Fruit fly (Drosophila melanogaster) whole organism, embryonic: ENCODE results near the gene MED22.

ENCODE experiments used
- Atf6 ChIP-seq: fragments of 200-800 bp; sonication (Bioruptor generic); IDR thresholded peaks from 2 replicates; pipeline ENCODE4 v1.3.6; 2022; ENCODE audit warnings: missing biosample characterization, missing genetic modification characterization
- CG1024 ChIP-seq: fragments of 200-800 bp; sonication (Bioruptor generic); IDR thresholded peaks from 2 replicates; pipeline ENCODE4 v1.3.6; 2022; ENCODE audit warnings: missing biosample characterization, missing genetic modification characterization
- CG10366 ChIP-seq: fragments of 200-800 bp; sonication (Bioruptor generic); IDR thresholded peaks from 2 replicates; pipeline ENCODE4 v1.3.6; 2022; ENCODE audit warnings: missing biosample characterization, missing genetic modification characterization
- CG10431 ChIP-seq: fragments of 200-800 bp; sonication (Bioruptor generic); optimal IDR thresholded peaks from 3 replicates; lab custom pipeline; 2018; ENCODE audit warnings: missing biosample characterization, mild to moderate bottlenecking, missing genetic modification characterization
- CG11456 ChIP-seq: fragments of 200-800 bp; sonication (Bioruptor generic); IDR thresholded peaks from 3 replicates; pipeline ENCODE4 v1.3.6; 2022; ENCODE audit warnings: missing biosample characterization, missing genetic modification characterization
- CG11696 ChIP-seq: fragments of 200-800 bp; sonication (Bioruptor generic); IDR thresholded peaks from 2 replicates; pipeline ENCODE4 v1.3.6; 2022; ENCODE audit warnings: missing biosample characterization, missing genetic modification characterization
- CG12104 ChIP-seq: fragments of 200-800 bp; sonication (Bioruptor generic); optimal IDR thresholded peaks from 3 replicates; lab custom pipeline; 2016; ENCODE audit warnings: missing biosample characterization, missing genetic modification characterization
- CG1233 ChIP-seq: fragments of 200-800 bp; sonication (Bioruptor generic); optimal IDR thresholded peaks from 4 replicates; lab custom pipeline; 2018; ENCODE audit warnings: missing biosample characterization, mild to moderate bottlenecking, missing genetic modification characterization
- CG13424 ChIP-seq: fragments of 200-800 bp; sonication (Bioruptor generic); optimal IDR thresholded peaks from 2 replicates; lab custom pipeline; 2019; ENCODE audit warnings: missing biosample characterization, mild to moderate bottlenecking, missing genetic modification characterization, moderate library complexity
- CG1603 ChIP-seq: fragments of 200-800 bp; sonication (Bioruptor generic); optimal IDR thresholded peaks from 2 replicates; lab custom pipeline; 2019; ENCODE audit warnings: missing biosample characterization, mild to moderate bottlenecking, missing genetic modification characterization, moderate library complexity
- CG17568 ChIP-seq: fragments of 200-800 bp; sonication (Bioruptor generic); optimal IDR thresholded peaks from 2 replicates; lab custom pipeline; 2018; ENCODE audit warnings: missing biosample characterization, mild to moderate bottlenecking, missing genetic modification characterization, moderate library complexity
- CG31388 ChIP-seq: fragments of 200-800 bp; sonication (Bioruptor generic); optimal IDR thresholded peaks from 2 replicates; lab custom pipeline; 2016; ENCODE audit warnings: missing biosample characterization, missing genetic modification characterization
- CG32532 ChIP-seq: fragments of 200-800 bp; sonication (Bioruptor generic); IDR thresholded peaks from 2 replicates; pipeline ENCODE4 v1.3.6; 2022; ENCODE audit warnings: missing biosample characterization, missing genetic modification characterization
- CG3847 ChIP-seq: fragments of 200-800 bp; sonication (Bioruptor generic); IDR thresholded peaks from 2 replicates; pipeline ENCODE4 v1.3.6; 2022; ENCODE audit warnings: missing biosample characterization, missing genetic modification characterization
- CG5180 ChIP-seq: fragments of 200-800 bp; sonication (Bioruptor generic); optimal IDR thresholded peaks from 3 replicates; lab custom pipeline; 2017; ENCODE audit warnings: missing biosample characterization, missing genetic modification characterization, mild to moderate bottlenecking, moderate library complexity, missing genetic modification reagents
- CG7556 ChIP-seq: fragments of 200-800 bp; sonication (Bioruptor generic); optimal IDR thresholded peaks from 2 replicates; lab custom pipeline; 2017; ENCODE audit warnings: missing biosample characterization, mild to moderate bottlenecking, missing genetic modification characterization
- CG7745 ChIP-seq: fragments of 200-800 bp; sonication (Bioruptor generic); optimal IDR thresholded peaks from 2 replicates; lab custom pipeline; 2018; ENCODE audit warnings: missing biosample characterization, mild to moderate bottlenecking, missing genetic modification characterization, moderate library complexity
- CkIIα-i1 ChIP-seq: fragments of 200-800 bp; sonication (Bioruptor generic); IDR thresholded peaks from 2 replicates; pipeline ENCODE4 v1.3.6; 2022; ENCODE audit warnings: missing biosample characterization, missing genetic modification characterization
- Doc3 ChIP-seq: fragments of 200-800 bp; sonication (Bioruptor generic); IDR thresholded peaks from 3 replicates; pipeline ENCODE4 v1.3.6; 2022; ENCODE audit warnings: missing biosample characterization, missing genetic modification characterization; ENCODE audit not compliant: partially characterized antibody
- Ets65A ChIP-seq: fragments of 200-800 bp; sonication (Bioruptor generic); peaks from one replicate; lab custom pipeline; 2016; ENCODE audit warnings: missing biosample characterization, missing genetic modification characterization
- Hmr ChIP-seq: fragments of 200-800 bp; sonication (Bioruptor generic); optimal IDR thresholded peaks from 3 replicates; lab custom pipeline; 2017; ENCODE audit warnings: mild to moderate bottlenecking, missing biosample characterization, missing genetic modification reagents, missing genetic modification characterization
- Poxn ChIP-seq: fragments of 200-800 bp; sonication (Bioruptor generic); IDR thresholded peaks from 2 replicates; pipeline ENCODE4 v1.3.6; 2022; ENCODE audit warnings: missing biosample characterization, missing genetic modification characterization
- Ptx1 ChIP-seq: fragments of 200-800 bp; sonication (Bioruptor generic); IDR thresholded peaks from 2 replicates; pipeline ENCODE4 v1.3.6; 2022; ENCODE audit warnings: missing biosample characterization, missing genetic modification characterization
- Ravus ChIP-seq: fragments of 200-800 bp; sonication (Bioruptor generic); IDR thresholded peaks from 2 replicates; pipeline ENCODE4 v1.3.6; 2022; ENCODE audit warnings: missing biosample characterization, missing genetic modification characterization
- Rfx ChIP-seq: fragments of 200-800 bp; sonication (Bioruptor generic); IDR thresholded peaks from 2 replicates; pipeline ENCODE4 v1.3.6; 2022; ENCODE audit warnings: missing biosample characterization, missing genetic modification characterization
- Side ChIP-seq: fragments of 200-800 bp; sonication (Bioruptor generic); optimal IDR thresholded peaks from 2 replicates; lab custom pipeline; 2016; ENCODE audit warnings: missing biosample characterization, missing genetic modification characterization
- Six4 ChIP-seq: fragments of 200-800 bp; sonication (Bioruptor generic); optimal IDR thresholded peaks from 2 replicates; lab custom pipeline; 2016; ENCODE audit warnings: missing biosample characterization, missing genetic modification characterization
- Xrp1 ChIP-seq: fragments of 200-800 bp; sonication (Bioruptor generic); IDR thresholded peaks from 2 replicates; pipeline ENCODE4 v1.3.6; 2022; ENCODE audit warnings: missing biosample characterization, missing genetic modification characterization
- YL-1 ChIP-seq: fragments of 200-800 bp; sonication (Bioruptor generic); optimal IDR thresholded peaks from 3 replicates; lab custom pipeline; 2017; ENCODE audit warnings: missing biosample characterization, mild to moderate bottlenecking, missing genetic modification characterization
- abd-A ChIP-seq: fragments of 200-800 bp; sonication (Bioruptor generic); optimal IDR thresholded peaks from 3 replicates; lab custom pipeline; 2019; ENCODE audit warnings: missing biosample characterization, mild to moderate bottlenecking, missing genetic modification characterization, moderate library complexity
- bsh ChIP-seq, 2 experiments: fragments of 200-800 bp; sonication (Bioruptor generic); optimal IDR thresholded peaks; 2 replicates each; lab custom pipeline; 2017 to 2018; ENCODE audit warnings: mild to moderate bottlenecking in 2 of 2, missing biosample characterization in 2 of 2, missing genetic modification characterization in 2 of 2, moderate library complexity in 1 of 2
- cg ChIP-seq: fragments of 200-800 bp; sonication (Bioruptor generic); optimal IDR thresholded peaks from 3 replicates; lab custom pipeline; 2019; ENCODE audit warnings: missing biosample characterization, mild to moderate bottlenecking, missing genetic modification characterization, moderate library complexity
- croc ChIP-seq: fragments of 200-800 bp; sonication (Bioruptor generic); conservative IDR thresholded peaks from 3 replicates; pipeline ENCODE4 v1.3.6; 2022; ENCODE audit warnings: missing biosample characterization, missing genetic modification characterization
- dysf ChIP-seq: fragments of 200-800 bp; sonication (Bioruptor generic); IDR thresholded peaks from 3 replicates; pipeline ENCODE4 v1.3.6; 2022; ENCODE audit warnings: missing biosample characterization, missing genetic modification characterization
- eve ChIP-seq, 2 experiments: fragments of >200 bp; optimal IDR thresholded peaks; 2 replicates each; lab custom pipeline; 2017; ENCODE audit warnings: missing biosample characterization in 2 of 2, missing genetic modification characterization in 2 of 2
- gfzf ChIP-seq: fragments of 200-800 bp; sonication (Bioruptor generic); optimal IDR thresholded peaks from 2 replicates; lab custom pipeline; 2016; ENCODE audit warnings: missing biosample characterization, mild to moderate bottlenecking, missing genetic modification characterization, moderate library complexity
- hkb ChIP-seq, 2 experiments: fragments of 200-800 bp in 1 of 2; fragments of >200 bp in 1 of 2; sonication (Bioruptor generic) in 1 of 2; IDR thresholded peaks in 1 of 2; optimal IDR thresholded peaks in 1 of 2; 2 replicates each; pipeline versions ENCODE4 v1.3.6 to Lab custom; 2017 to 2022; ENCODE audit warnings: missing biosample characterization in 1 of 2, missing genetic modification characterization in 1 of 2
- lilli ChIP-seq: fragments of 200-800 bp; sonication (Bioruptor generic); optimal IDR thresholded peaks from 3 replicates; lab custom pipeline; 2016; ENCODE audit warnings: missing biosample characterization, missing genetic modification characterization
- maf-S ChIP-seq: fragments of 200-800 bp; sonication (Bioruptor generic); optimal IDR thresholded peaks from 2 replicates; lab custom pipeline; 2016; ENCODE audit warnings: missing biosample characterization, missing genetic modification characterization
- mirr ChIP-seq: fragments of 200-800 bp; sonication (Bioruptor generic); optimal IDR thresholded peaks from 3 replicates; lab custom pipeline; 2018; ENCODE audit warnings: missing biosample characterization, mild to moderate bottlenecking, missing genetic modification characterization
- nom ChIP-seq: fragments of 200-800 bp; sonication (Bioruptor generic); optimal IDR thresholded peaks from 2 replicates; lab custom pipeline; 2017; ENCODE audit warnings: missing biosample characterization, missing genetic modification characterization, mild to moderate bottlenecking, moderate library complexity, missing genetic modification reagents
- oc ChIP-seq: fragments of 200-800 bp; sonication (Bioruptor generic); optimal IDR thresholded peaks from 2 replicates; lab custom pipeline; 2018; ENCODE audit warnings: missing biosample characterization, mild to moderate bottlenecking, missing genetic modification characterization, moderate library complexity
- sisA ChIP-seq: fragments of 200-800 bp; sonication (Bioruptor generic); IDR thresholded peaks from 2 replicates; pipeline ENCODE4 v1.3.6; 2022; ENCODE audit warnings: missing biosample characterization, missing genetic modification characterization
- slp2 ChIP-seq: fragments of 200-800 bp; sonication (Bioruptor generic); optimal IDR thresholded peaks from 2 replicates; lab custom pipeline; 2016; ENCODE audit warnings: missing biosample characterization, missing genetic modification characterization
- sqz ChIP-seq: fragments of 200-800 bp; sonication (Bioruptor generic); optimal IDR thresholded peaks from 3 replicates; lab custom pipeline; 2018; ENCODE audit warnings: missing biosample characterization, mild to moderate bottlenecking, missing genetic modification characterization
- z ChIP-seq: fragments of 200-800 bp; sonication (Bioruptor generic); IDR thresholded peaks from 3 replicates; pipeline ENCODE4 v1.3.6; 2022; ENCODE audit warnings: missing biosample characterization, missing genetic modification characterization
- zen2 ChIP-seq: fragments of 200-800 bp; sonication (Bioruptor generic); IDR thresholded peaks from 3 replicates; pipeline ENCODE4 v1.3.6; 2022; ENCODE audit warnings: missing biosample characterization, missing genetic modification characterization; ENCODE audit not compliant: partially characterized antibody
- zfh1 ChIP-seq: fragments of 200-800 bp; sonication (Bioruptor generic); IDR thresholded peaks from 3 replicates; pipeline ENCODE4 v1.3.6; 2022; ENCODE audit warnings: missing biosample characterization, missing genetic modification characterization

The MED22 gene

dm6 chrX:908763-909497, 19.0 kb upstream of the MED22 start (continued):
- TF ChIP-seq sqz (GFP tag; lab: Kevin White, UChicago) (peak; percentile 88), CG5180 (peak; percentile 92), croc (GFP tag; lab: Robert Waterston, UW) (no peak), z (GFP tag; lab: Robert Waterston, UW) (peak; percentile 96), cg (GFP tag; lab: Kevin White, UChicago) (no peak), oc (tag; lab: Kevin White, UChicago) (no peak), CG1233 (GFP tag; lab: Kevin White, UChicago) (no peak), CG12104 (GFP tag; lab: Kevin White, UChicago) (no peak), nom (GFP tag; lab: Kevin White, UChicago) (peak; percentile 3), CG1024 (GFP tag; lab: Robert Waterston, UW) (no peak), zen2 (GFP tag; lab: Robert Waterston, UW) (no peak), abd-A (tag; lab: Kevin White, UChicago) (no peak)

DNA sequence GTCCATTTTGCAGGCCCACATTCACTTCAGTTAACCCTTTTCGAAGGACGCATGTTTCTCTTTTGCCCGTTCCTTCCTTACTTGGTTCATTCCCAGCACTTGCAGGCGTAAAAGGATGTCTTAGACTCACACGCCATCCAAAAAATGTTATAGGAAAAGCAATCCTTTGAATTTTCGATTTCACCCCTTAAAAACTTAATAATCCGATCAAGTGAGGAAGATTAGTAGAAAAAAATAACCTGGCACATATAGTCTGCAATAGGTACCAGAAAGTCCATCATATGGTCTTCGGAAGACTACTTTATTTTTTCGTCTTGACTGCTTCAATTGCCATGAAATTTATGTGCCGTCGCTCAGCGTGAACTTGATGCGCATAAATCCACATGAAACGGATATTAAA, 6.6 kb upstream of the MED22 start:
- TF ChIP-seq CG7745 (tag; lab: Kevin White, UChicago) = no peak
- no peak for TF ChIP-seq CG11696 (GFP tag; lab: Robert Waterston, UW)
- TF ChIP-seq slp2 (GFP tag; lab: Kevin White, UChicago) = no peak
- TF ChIP-seq CG31388 (GFP tag; lab: Kevin White, UChicago) = no peak
- TF ChIP-seq CG7556 = peak; percentile 3
- TF ChIP-seq mirr (GFP tag; lab: Kevin White, UChicago) = no peak
- no peak for TF ChIP-seq Six4 (GFP tag; lab: Kevin White, UChicago)
- TF ChIP-seq Hmr (GFP tag; lab: Kevin White, UChicago) = peak; percentile 5
- TF ChIP-seq CG32532 (GFP tag; lab: Robert Waterston, UW) = peak; percentile 27; the same call in 1 of the 2 replicates
- peak; percentile 40; the same call in 1 of the 2 replicates for TF ChIP-seq Ptx1 (GFP tag; lab: Robert Waterston, UW)
- TF ChIP-seq CkIIα-i1 (GFP tag; lab: Robert Waterston, UW) = no peak
- TF ChIP-seq Rfx (GFP tag; lab: Robert Waterston, UW) = 0 out of 2 replicates have a peak, but pooled peaks have one; percentile 17
- TF ChIP-seq sisA (GFP tag; lab: Robert Waterston, UW) = no peak
- 0 out of 3 replicates have a peak, but pooled peaks have one; percentile 26 for TF ChIP-seq dysf (GFP tag; lab: Robert Waterston, UW)
- peak; percentile 59 for TF ChIP-seq Ets65A (GFP tag; lab: Kevin White, UChicago)
- TF ChIP-seq Poxn (GFP tag; lab: Robert Waterston, UW) = no peak
- TF ChIP-seq gfzf (GFP tag; lab: Kevin White, UChicago) = no peak
- no peak for TF ChIP-seq CG10431
- 0 out of 2 replicates have a peak, but pooled peaks have one; percentile 12 for TF ChIP-seq CG10366
- peak; percentile 14; the same call in 1 of the 2 replicates for TF ChIP-seq CG3847 (GFP tag; lab: Robert Waterston, UW)
- no peak for TF ChIP-seq eve (GFP tag; optimal IDR thresholded peaks at IDR 0.05; lab: Kevin White, UChicago)
- peak; percentile 31; the same call in 1 of the 2 replicates for TF ChIP-seq Xrp1 (GFP tag; lab: Robert Waterston, UW)
- no peak for TF ChIP-seq Side (GFP tag; lab: Kevin White, UChicago)
- TF ChIP-seq CG17568 = no peak
- no peak for TF ChIP-seq hkb (optimal IDR thresholded peaks at IDR 0.05; lab: Kevin White, UChicago)
- TF ChIP-seq hkb (GFP tag; IDR thresholded peaks at IDR 0.05; lab: Robert Waterston, UW) = 0 out of 2 replicates have a peak, but pooled peaks have one; percentile 27
- TF ChIP-seq maf-S (GFP tag; lab: Kevin White, UChicago) = no peak
- peak; percentile 2 for TF ChIP-seq CG13424
- no peak for TF ChIP-seq Doc3 (GFP tag; lab: Robert Waterston, UW)
- 0 out of 3 replicates have a peak, but pooled peaks have one; percentile 10 for TF ChIP-seq CG11456 (GFP tag; lab: Robert Waterston, UW)
- TF ChIP-seq Atf6 = no peak
- TF ChIP-seq CG1603 = peak; percentile 10
- 0 out of 3 replicates have a peak, but pooled peaks have one; percentile 14 for TF ChIP-seq zfh1 (GFP tag; lab: Robert Waterston, UW)
- TF ChIP-seq Ravus = no peak
- peak in 1 of 2 experiments; percentile 25 for TF ChIP-seq bsh (GFP tag; optimal IDR thresholded peaks at IDR 0.05; lab: Kevin White, UChicago)
- TF ChIP-seq lilli (GFP tag; lab: Kevin White, UChicago) = peak; percentile 16
- no peak for TF ChIP-seq YL-1 (GFP tag; lab: Kevin White, UChicago)
